Fruit fly (Drosophila melanogaster): ENCODE measurements around the gene lectin-33A.

lectin-33A gene

DNA sequence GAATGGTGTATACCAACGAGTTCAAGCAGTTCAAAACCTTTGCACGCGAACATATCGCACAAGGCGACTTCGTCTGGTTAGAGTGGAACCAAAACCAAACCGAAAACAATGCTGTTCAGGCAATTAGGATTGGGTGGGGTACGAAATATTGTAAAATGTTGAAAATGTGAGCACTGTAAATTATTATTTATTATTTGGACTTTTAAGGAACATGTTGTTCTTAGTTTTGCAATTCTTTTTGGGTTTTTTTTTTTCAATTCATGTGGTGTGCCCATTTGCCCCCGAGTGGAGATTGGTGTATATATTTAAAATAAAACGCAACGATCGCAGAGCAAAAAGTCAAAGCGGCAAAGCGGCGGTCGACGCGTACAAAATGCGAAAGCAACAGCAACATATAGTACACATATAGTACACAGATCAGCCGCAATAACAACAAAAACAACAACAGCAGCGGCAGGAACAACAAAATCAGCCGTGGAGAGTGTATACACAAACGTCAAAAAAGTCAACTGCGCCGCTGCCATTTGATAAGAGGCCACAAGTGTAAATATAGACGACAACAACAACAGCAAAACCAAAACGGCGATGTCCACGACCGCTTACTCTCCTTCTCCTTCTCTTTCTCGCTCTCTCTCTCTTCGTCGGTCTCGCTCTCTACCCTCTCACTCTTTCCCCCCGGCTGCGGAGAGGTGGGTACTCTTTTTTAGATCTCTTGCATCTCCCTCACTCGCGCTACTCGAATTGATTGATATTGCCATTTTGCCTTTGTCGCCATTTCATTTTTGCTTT is 43.0 kb downstream of the lectin-33A start (continued):
- TF ChIP-seq CG6792 (GFP tag; optimal IDR thresholded peaks at IDR 0.05) (peak; percentile 76), CG31627 (GFP tag; optimal IDR thresholded peaks at IDR 0.05) (peak; percentile 83), achi (GFP tag; optimal IDR thresholded peaks at IDR 0.05) (peak; percentile 63), net (GFP tag; optimal IDR thresholded peaks at IDR 0.05) (peak; percentile 52), esn (GFP tag; optimal IDR thresholded peaks at IDR 0.05) (peak; percentile 86), ss (GFP tag; optimal IDR thresholded peaks at IDR 0.05) (peak; percentile 44 to 61), Gug (GFP tag; IDR thresholded peaks at IDR 0.05) (peak; percentile 51), CG6808 (GFP tag; optimal IDR thresholded peaks at IDR 0.05) (peak; percentile 53), Eip93F (GFP tag; optimal IDR thresholded peaks at IDR 0.05) (peak; percentile 66)

DNA sequence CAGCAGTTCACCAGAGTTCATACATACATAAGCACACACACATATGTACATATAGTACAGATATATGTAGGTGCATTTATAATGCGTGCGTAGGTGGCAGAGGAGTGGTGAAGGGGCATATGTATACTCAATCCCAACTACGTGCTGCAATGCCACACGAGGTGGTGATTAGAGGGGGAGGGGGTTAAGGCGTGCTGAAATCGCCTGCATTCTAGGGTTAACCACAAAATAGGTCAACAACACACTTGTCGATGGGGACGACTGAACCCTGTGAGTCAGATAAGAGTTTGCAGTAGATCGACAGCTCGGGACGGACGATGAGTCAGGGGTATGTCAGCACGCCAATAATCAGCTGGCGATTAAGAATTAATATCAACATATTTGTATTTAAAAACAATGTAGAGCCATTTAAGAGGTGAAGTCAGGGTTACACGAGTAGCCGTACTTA is 43.6 kb downstream of the lectin-33A start:
- no peak for TF ChIP-seq spab (GFP tag; optimal IDR thresholded peaks at IDR 0.05)
- TF ChIP-seq vri (GFP tag; optimal IDR thresholded peaks at IDR 0.05), result peak; percentile 35
- TF ChIP-seq CG10669 (GFP tag; optimal IDR thresholded peaks at IDR 0.05), result no peak
- TF ChIP-seq CG8632 (GFP tag; optimal IDR thresholded peaks at IDR 0.05), result no peak
- TF ChIP-seq Eip75B (GFP tag; optimal IDR thresholded peaks at IDR 0.05), result peak; percentile 5
- TF ChIP-seq achi (GFP tag; optimal IDR thresholded peaks at IDR 0.05), result no peak
- TF ChIP-seq svp (GFP tag), result peak; percentile 66
- TF ChIP-seq CG11902 (GFP tag; optimal IDR thresholded peaks at IDR 0.05), result no peak
- no peak for TF ChIP-seq CG4318 (GFP tag; optimal IDR thresholded peaks at IDR 0.05)
- no peak for TF ChIP-seq Eip93F (GFP tag; optimal IDR thresholded peaks at IDR 0.05)
- TF ChIP-seq Sox102F (GFP tag; optimal IDR thresholded peaks at IDR 0.05), result no peak
- no peak for TF ChIP-seq Ets96B (tag; optimal IDR thresholded peaks at IDR 0.05)

DNA sequence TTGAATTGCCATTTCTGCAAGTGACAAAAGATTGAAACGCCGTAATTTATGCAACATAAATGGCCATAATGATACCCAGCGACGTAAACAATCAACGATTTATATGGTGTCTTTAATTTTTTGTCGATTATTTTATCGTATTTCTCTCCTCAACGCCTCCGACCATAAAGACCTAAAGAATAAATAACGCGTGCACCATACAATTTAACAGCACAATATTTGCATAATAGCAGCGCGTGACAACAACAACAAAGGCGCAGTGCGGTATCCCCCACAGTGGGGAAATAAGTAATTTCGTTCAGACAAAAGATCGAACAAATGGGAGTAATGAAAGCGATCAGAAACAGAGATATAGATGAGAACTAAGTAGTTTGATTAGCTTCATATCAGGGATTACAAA is 44.2 kb downstream of the lectin-33A start:
- peak; percentile 19 for TF ChIP-seq Met (GFP tag; optimal IDR thresholded peaks at IDR 0.05)
- TF ChIP-seq vri (GFP tag; optimal IDR thresholded peaks at IDR 0.05), result peak; percentile 61
- TF ChIP-seq Sox102F (GFP tag; optimal IDR thresholded peaks at IDR 0.05), result peak; percentile 3
- peak; percentile 20 for TF ChIP-seq topi (GFP tag; optimal IDR thresholded peaks at IDR 0.05)
- TF ChIP-seq CG11762 (GFP tag; optimal IDR thresholded peaks at IDR 0.05; ENCODE audit: insufficient read depth), result no peak
- no peak for TF ChIP-seq achi (GFP tag; optimal IDR thresholded peaks at IDR 0.05)
- TF ChIP-seq CG3032 (tag; optimal IDR thresholded peaks at IDR 0.05), result no peak
- peak; percentile 51 for TF ChIP-seq fkh (GFP tag; optimal IDR thresholded peaks at IDR 0.05)
- peak; percentile 29 for TF ChIP-seq Eip93F (GFP tag; optimal IDR thresholded peaks at IDR 0.05)
- peak; percentile 1 for TF ChIP-seq Sox14 (GFP tag; optimal IDR thresholded peaks at IDR 0.05)

DNA sequence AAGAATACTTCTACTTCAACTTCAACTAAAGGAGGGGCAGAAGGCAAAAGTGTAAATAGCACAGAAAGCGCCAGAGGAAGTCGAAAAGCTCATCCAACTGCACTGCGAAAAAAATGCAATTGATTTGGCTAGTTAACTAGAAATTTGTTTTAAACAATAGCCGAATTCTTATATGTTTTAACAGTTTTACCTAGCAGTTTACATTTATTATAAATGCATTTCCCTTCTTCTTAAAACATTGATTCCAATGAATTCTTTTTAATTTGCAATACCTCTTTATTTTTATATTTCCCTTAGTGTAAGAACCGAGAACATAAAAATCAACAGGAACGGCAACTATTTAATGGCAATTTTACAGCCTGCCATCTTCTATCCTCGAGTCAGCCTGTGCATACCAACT is 46.4 kb downstream of the lectin-33A start:
- TF ChIP-seq Eip78C (GFP tag) (peak; percentile 83), Eip93F (GFP tag; optimal IDR thresholded peaks at IDR 0.05) (no peak), CG6808 (GFP tag; optimal IDR thresholded peaks at IDR 0.05) (peak; percentile 37), Ets21C (GFP tag; optimal IDR thresholded peaks at IDR 0.05) (no peak), CG32006 (GFP tag; optimal IDR thresholded peaks at IDR 0.05) (no peak), Met (GFP tag; optimal IDR thresholded peaks at IDR 0.05) (no peak), Sox14 (GFP tag; optimal IDR thresholded peaks at IDR 0.05) (no peak), cyc (GFP tag; optimal IDR thresholded peaks at IDR 0.05) (no peak), CG1621 (tag; optimal IDR thresholded peaks at IDR 0.05) (no peak), Hr4 (GFP tag; optimal IDR thresholded peaks at IDR 0.05) (peak; percentile 0), dac (GFP tag; optimal IDR thresholded peaks at IDR 0.05) (no peak), eg (GFP tag; IDR thresholded peaks at IDR 0.05) (no peak), CG6163 (GFP tag; IDR thresholded peaks at IDR 0.05) (0 out of 3 replicates have a peak, but pooled peaks have one; percentile 30), CG8319 (GFP tag; optimal IDR thresholded peaks at IDR 0.05) (no peak), CG10631 (GFP tag; optimal IDR thresholded peaks at IDR 0.05) (peak; percentile 34), ss (GFP tag; optimal IDR thresholded peaks at IDR 0.05) (peak; percentile 13 to 27), CG9139 (GFP tag; optimal IDR thresholded peaks at IDR 0.05) (no peak), esn (GFP tag; optimal IDR thresholded peaks at IDR 0.05) (no peak), Hr38 (GFP tag; optimal IDR thresholded peaks at IDR 0.05) (no peak), spab (GFP tag; optimal IDR thresholded peaks at IDR 0.05) (peak; percentile 33), CG4318 (GFP tag; optimal IDR thresholded peaks at IDR 0.05) (no peak), Gug (GFP tag; IDR thresholded peaks at IDR 0.05) (no peak), CG8632 (GFP tag; optimal IDR thresholded peaks at IDR 0.05) (no peak), net (GFP tag; optimal IDR thresholded peaks at IDR 0.05) (no peak), Ets96B (tag; optimal IDR thresholded peaks at IDR 0.05) (peak; percentile 58), svp (GFP tag) (no peak), CG6854 (GFP tag; optimal IDR thresholded peaks at IDR 0.05) (no peak), CG31627 (GFP tag; optimal IDR thresholded peaks at IDR 0.05) (no peak), CG15336 (GFP tag; IDR thresholded peaks at IDR 0.05) (no peak), topi (GFP tag; optimal IDR thresholded peaks at IDR 0.05) (no peak), OdsH (GFP tag; optimal IDR thresholded peaks at IDR 0.05) (no peak), CG6276 (GFP tag; optimal IDR thresholded peaks at IDR 0.05) (no peak)
